Worm (Caenorhabditis elegans): ENCODE data around the gene F41C3.8.

ce11 chrII:4710813-4711212 lies 5.0 kb upstream of the F41C3.8 start:
- TF ChIP-seq rpc-1 (optimal IDR thresholded peaks at IDR 0.05), result no peak
- TF ChIP-seq rpc-1 (tag; optimal IDR thresholded peaks at IDR 0.05), result no peak
- no peak for TF ChIP-seq lir-1 (GFP tag; conservative IDR thresholded peaks at IDR 0.05)
- no peak for TF ChIP-seq F33H1.4 (GFP tag; IDR thresholded peaks at IDR 0.05)
- TF ChIP-seq nhr-80 (tag; optimal IDR thresholded peaks at IDR 0.05), result no peak
- no peak for TF ChIP-seq C17E4.6 (GFP tag; IDR thresholded peaks at IDR 0.05)
- TF ChIP-seq T26A5.8 (tag; optimal IDR thresholded peaks at IDR 0.05), result no peak
- TF ChIP-seq Y95B8A.8 (GFP tag; IDR thresholded peaks at IDR 0.05), result no peak
- no peak for TF ChIP-seq F39B2.1 (GFP tag; IDR thresholded peaks at IDR 0.05)
- no peak for TF ChIP-seq tbp1 (GFP tag; optimal IDR thresholded peaks at IDR 0.05)
- TF ChIP-seq F57A8.1 (GFP tag; optimal IDR thresholded peaks at IDR 0.05), result no peak
- no peak for TF ChIP-seq unc-62 (GFP tag; optimal IDR thresholded peaks at IDR 0.05)
- no peak for TF ChIP-seq mes-4 (tag; optimal IDR thresholded peaks at IDR 0.05)
